Fruit fly (Drosophila melanogaster): ENCODE data around the gene CG12239.

The CG12239 gene

DNA sequence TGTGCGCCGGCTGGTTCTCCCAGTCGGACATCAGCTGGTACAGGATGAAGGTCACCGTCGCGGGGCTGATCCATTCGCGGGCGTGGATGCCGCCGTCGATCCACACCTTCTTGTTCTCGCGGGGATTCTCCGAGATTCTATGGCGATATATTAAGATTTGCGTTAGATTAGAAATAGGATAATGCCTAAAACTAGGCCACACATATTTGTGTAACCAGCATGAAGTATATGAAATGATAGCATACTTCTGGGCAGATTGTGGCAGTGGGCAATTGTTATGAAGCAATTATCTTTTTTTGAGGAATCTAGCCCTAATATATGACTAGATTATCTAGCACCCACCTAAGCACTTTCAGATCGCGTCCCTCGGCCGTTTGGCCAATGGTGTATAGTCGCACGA is 25.2 kb upstream of the CG12239 start:
- no peak for TF ChIP-seq rgr (GFP tag; optimal IDR thresholded peaks at IDR 0.05)
- no peak for TF ChIP-seq sv (GFP tag; optimal IDR thresholded peaks at IDR 0.05)
- no peak for TF ChIP-seq Dif (GFP tag; optimal IDR thresholded peaks at IDR 0.05; ENCODE audit: partially characterized antibody)
- TF ChIP-seq GATAd (GFP tag; optimal IDR thresholded peaks at IDR 0.05): no peak
- TF ChIP-seq N (GFP tag; optimal IDR thresholded peaks at IDR 0.05): peak; percentile 63
- TF ChIP-seq dmrt93B (GFP tag; optimal IDR thresholded peaks at IDR 0.05): no peak
- no peak for TF ChIP-seq woc (GFP tag; optimal IDR thresholded peaks at IDR 0.05)
- TF ChIP-seq h (GFP tag; optimal IDR thresholded peaks at IDR 0.05): no peak
- no peak for TF ChIP-seq dl (GFP tag; optimal IDR thresholded peaks at IDR 0.05; ENCODE audit: insufficient read depth in 1 of 2, partially characterized antibody in 2 of 2)
- no peak for TF ChIP-seq pan (optimal IDR thresholded peaks at IDR 0.05)
- peak; percentile 82 for TF ChIP-seq Myc (optimal IDR thresholded peaks at IDR 0.05)
- TF ChIP-seq fru (GFP tag; optimal IDR thresholded peaks at IDR 0.05): no peak

DNA sequence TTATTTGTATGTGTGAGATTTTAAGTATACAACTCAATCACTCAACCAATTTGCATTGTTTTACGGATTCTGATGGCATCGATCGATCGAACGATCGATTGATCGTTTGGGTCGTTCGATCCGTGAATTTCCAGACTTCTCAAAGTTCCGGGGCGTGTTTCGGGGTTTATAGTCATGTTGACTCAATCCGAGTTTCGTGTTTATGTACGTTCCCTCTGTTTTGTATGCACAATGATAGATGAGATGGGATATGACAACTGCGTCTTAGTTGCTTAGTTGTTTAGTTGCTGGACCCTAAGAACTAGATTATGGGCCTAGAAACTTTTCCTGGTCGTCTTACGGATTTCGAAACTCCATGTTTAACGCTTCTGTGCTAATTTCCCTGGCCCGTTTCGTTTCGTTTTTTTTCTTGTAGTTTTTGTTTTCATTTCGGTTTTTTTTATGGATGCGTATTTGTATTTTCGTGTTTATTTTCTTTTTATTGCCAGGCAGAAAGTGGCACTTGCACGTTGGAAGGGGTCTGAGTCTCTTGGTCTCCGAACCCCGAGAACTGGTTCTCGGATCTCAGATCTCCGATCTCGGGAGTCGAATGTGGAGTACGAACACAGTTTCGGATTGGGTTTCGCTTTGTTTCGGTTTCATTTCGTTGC is 23.2 kb upstream of the CG12239 start:
- TF ChIP-seq CrebA (GFP tag; optimal IDR thresholded peaks at IDR 0.05; ENCODE audit: borderline replicate concordance) (no peak), brk (GFP tag; optimal IDR thresholded peaks at IDR 0.05) (no peak), h (GFP tag; optimal IDR thresholded peaks at IDR 0.05) (no peak), Vsx2 (GFP tag; optimal IDR thresholded peaks at IDR 0.05; ENCODE audit: partially characterized antibody) (peak; percentile 15), fru (GFP tag; optimal IDR thresholded peaks at IDR 0.05) (no peak), dmrt93B (GFP tag; optimal IDR thresholded peaks at IDR 0.05) (no peak), jim (GFP tag; optimal IDR thresholded peaks at IDR 0.05) (no peak), Rel (GFP tag; optimal IDR thresholded peaks at IDR 0.05) (no peak), Rel (tag; optimal IDR thresholded peaks at IDR 0.05) (no peak), woc (GFP tag; optimal IDR thresholded peaks at IDR 0.05) (no peak), Dfd (GFP tag; optimal IDR thresholded peaks at IDR 0.05) (no peak), sv (GFP tag; optimal IDR thresholded peaks at IDR 0.05) (no peak), Mio (GFP tag; optimal IDR thresholded peaks at IDR 0.05) (no peak), CG32264 (GFP tag; optimal IDR thresholded peaks at IDR 0.05) (no peak), psq (GFP tag; optimal IDR thresholded peaks at IDR 0.05) (peak; percentile 12), Myc (optimal IDR thresholded peaks at IDR 0.05) (no peak), dsf (GFP tag; optimal IDR thresholded peaks at IDR 0.05; ENCODE audit: borderline replicate concordance) (no peak), dl (GFP tag; optimal IDR thresholded peaks at IDR 0.05; ENCODE audit: insufficient read depth in 1 of 2, partially characterized antibody in 2 of 2) (no peak), lola (GFP tag; optimal IDR thresholded peaks at IDR 0.05) (no peak), Sp1 (GFP tag; optimal IDR thresholded peaks at IDR 0.05) (peak; percentile 16), N (GFP tag; optimal IDR thresholded peaks at IDR 0.05) (no peak), Hr83 (GFP tag; optimal IDR thresholded peaks at IDR 0.05; ENCODE audit: poor library complexity, severe bottlenecking) (no peak)

DNA sequence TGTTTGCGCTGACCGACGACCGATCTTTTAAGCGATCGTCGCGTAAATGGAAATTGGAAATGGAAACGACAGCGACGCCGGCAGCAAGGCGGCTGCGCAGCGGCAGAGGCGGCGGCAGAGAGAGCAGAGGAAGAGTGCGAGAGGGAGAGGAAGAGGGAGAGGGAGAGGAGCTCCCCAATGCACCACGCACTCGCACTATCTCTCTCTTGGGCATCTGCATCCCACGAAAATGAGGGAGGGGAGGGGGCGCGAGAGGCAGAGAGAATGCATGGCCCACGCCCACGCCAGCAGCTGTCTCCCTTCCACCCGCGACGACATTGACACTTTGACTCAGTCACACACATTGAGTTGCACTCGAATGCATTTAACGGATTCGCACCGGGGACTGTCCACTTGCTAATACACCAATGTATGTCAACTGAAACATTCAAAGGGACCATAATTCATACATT is 21.2 kb upstream of the CG12239 start, which contains the start of gene CG3097:
Gene CG3097 (minus strand): TSS at position 51 of the 452 bp plus-strand sequence.
- no peak for TF ChIP-seq jim (GFP tag; optimal IDR thresholded peaks at IDR 0.05)
- no peak for TF ChIP-seq brk (GFP tag; optimal IDR thresholded peaks at IDR 0.05)

DNA sequence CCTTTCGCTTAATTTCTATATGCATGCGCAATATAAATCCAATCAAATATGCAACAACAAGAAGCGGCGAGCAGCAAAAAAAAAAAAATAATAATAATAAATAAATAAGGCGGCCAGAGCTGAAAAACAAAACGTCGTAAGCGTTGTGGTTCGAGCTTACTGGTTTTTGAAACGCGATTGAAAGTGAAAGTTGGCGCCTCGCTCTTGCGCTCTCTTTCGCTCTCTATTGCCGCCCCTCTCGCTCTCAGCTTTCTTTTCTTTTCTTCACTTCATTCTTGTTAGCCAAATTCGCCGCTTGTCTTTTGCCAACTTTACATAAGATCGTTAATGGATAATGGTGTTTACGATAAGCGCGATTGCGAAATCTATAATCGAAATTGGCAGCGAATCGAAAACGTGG is 19.5 kb upstream of the CG12239 start:
- no peak for TF ChIP-seq psq (GFP tag; optimal IDR thresholded peaks at IDR 0.05)

DNA sequence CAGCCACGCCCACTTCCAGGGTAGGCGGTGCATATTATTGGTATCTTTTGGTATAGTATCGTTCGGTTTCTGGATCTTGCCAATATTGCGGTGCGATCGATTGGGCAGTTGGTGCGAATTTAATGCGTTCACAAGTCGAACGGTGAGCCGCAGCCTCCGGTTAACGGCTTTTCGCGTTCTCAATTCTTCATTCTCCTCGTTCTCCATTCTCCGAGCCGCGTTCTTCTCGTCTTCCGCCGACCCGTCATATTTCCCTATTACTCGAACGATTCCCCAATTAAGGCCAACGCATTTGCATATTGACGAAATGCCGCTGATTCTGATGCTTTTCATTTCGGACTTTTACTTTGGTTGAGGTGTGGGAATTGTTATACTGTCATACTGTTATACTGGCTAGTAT is 15.4 kb upstream of the CG12239 start, which contains the start of gene CG42264:
Gene CG42264 (minus strand): TSS at position 101 of the 400 bp plus-strand sequence.
- TF ChIP-seq Myc (optimal IDR thresholded peaks at IDR 0.05): no peak
- TF ChIP-seq CG32264 (GFP tag; optimal IDR thresholded peaks at IDR 0.05): no peak
- TF ChIP-seq CrebA (GFP tag; optimal IDR thresholded peaks at IDR 0.05; ENCODE audit: borderline replicate concordance): no peak

DNA sequence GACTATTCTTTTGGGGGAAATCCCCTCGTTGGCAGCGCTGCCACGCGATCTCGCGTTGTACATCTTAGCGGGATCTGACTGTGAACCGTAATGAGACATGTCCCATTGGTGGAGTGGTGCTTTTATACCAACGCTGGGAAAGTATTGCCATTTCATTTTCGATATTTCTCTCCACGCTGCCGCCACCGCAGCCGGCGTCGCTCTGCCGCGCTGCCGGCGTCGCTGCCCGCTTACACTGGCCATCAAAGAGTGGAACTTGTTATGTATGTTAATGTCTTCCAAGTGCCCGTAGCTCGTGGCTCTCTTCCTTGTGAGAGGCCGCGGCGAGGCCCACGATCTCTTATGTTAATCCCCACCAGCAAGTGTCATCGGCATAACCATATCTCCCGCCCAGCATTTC is 10.4 kb upstream of the CG12239 start, which contains the start of gene CG3108:
Gene CG3108 (minus strand): TSS at position 101 of the 400 bp plus-strand sequence.
- TF ChIP-seq foxo (GFP tag; optimal IDR thresholded peaks at IDR 0.05) (no peak), Hr83 (GFP tag; optimal IDR thresholded peaks at IDR 0.05; ENCODE audit: poor library complexity, severe bottlenecking) (no peak), N (GFP tag; optimal IDR thresholded peaks at IDR 0.05) (no peak), pan (optimal IDR thresholded peaks at IDR 0.05) (no peak), tai (GFP tag; optimal IDR thresholded peaks at IDR 0.05) (no peak), ey (GFP tag; optimal IDR thresholded peaks at IDR 0.05) (no peak), dsf (GFP tag; optimal IDR thresholded peaks at IDR 0.05; ENCODE audit: borderline replicate concordance) (no peak), br (GFP tag; optimal IDR thresholded peaks at IDR 0.05) (no peak), Jra (GFP tag; optimal IDR thresholded peaks at IDR 0.05) (no peak), OdsH (GFP tag; optimal IDR thresholded peaks at IDR 0.05) (no peak)

Measured in whole organism, wandering third instar larva.